Fruit fly (Drosophila melanogaster): ENCODE results near the gene defl.

DNA sequence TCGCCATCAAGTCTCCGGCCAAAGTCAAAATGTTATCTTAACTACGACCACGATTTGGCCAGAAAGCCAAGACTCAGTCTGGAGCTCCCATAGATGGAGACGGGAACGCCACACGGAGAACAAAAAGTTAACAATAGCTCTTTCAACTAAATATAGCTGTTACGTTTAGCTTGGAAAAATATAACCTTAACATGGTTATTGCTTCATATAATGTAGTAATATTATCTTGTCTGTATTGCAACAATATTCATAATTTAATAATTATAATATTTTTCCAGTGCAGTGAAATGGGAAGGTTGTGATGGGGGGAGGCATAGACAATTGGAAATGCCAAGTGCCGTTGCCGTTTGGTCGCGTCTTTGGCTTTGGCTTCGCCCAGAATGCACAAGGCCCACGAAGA lies 22.2 kb downstream of the defl start:
- no peak for TF ChIP-seq psq (optimal IDR thresholded peaks at IDR 0.05)
- no peak for TF ChIP-seq Myc (optimal IDR thresholded peaks at IDR 0.05)
- no peak for TF ChIP-seq insv (optimal IDR thresholded peaks at IDR 0.05)
- no peak for TF ChIP-seq Sin3A (optimal IDR thresholded peaks at IDR 0.05)
- no peak for TF ChIP-seq h (optimal IDR thresholded peaks at IDR 0.05)
- TF ChIP-seq ttk (optimal IDR thresholded peaks at IDR 0.05): no peak
